Worm (Caenorhabditis elegans) whole organism, early embryonic: ENCODE measurements around the gene Y41D4B.17.
A peak's percentile ranks its signal among the peaks of the same experiment; 100 is the strongest.

Experiments
- B0310.2 ChIP-seq: sonication (generic microtip); optimal IDR thresholded peaks from 2 replicates; lab custom pipeline; 2016; ENCODE audit warnings: mild to moderate bottlenecking, missing genetic modification characterization, missing compliant biosample characterization
- F13C5.2 ChIP-seq: sonication (generic microtip); optimal IDR thresholded peaks from 2 replicates; lab custom pipeline; 2017; ENCODE audit warnings: mild to moderate bottlenecking, missing genetic modification characterization, inconsistent platforms, missing compliant biosample characterization
- aly-1 ChIP-seq: sonication (generic microtip); optimal IDR thresholded peaks from 2 replicates; lab custom pipeline; 2016; ENCODE audit warnings: missing genetic modification characterization, missing compliant biosample characterization
- ama-1 ChIP-seq: fragments of 150-350 bp; optimal IDR thresholded peaks from 2 replicates; lab custom pipeline; 2014
- ceh-13 ChIP-seq: fragments of 200-800 bp; sonication (Bioruptor generic); optimal IDR thresholded peaks from 2 replicates; lab custom pipeline; 2018; ENCODE audit warnings: mild to moderate bottlenecking, missing genetic modification characterization, missing compliant biosample characterization
- ceh-36 ChIP-seq: sonication (generic microtip); optimal IDR thresholded peaks from 2 replicates; lab custom pipeline; 2016; ENCODE audit warnings: missing genetic modification characterization, inconsistent platforms, missing compliant biosample characterization
- ets-7 ChIP-seq: sonication (generic microtip); optimal IDR thresholded peaks from 2 replicates; lab custom pipeline; 2016; ENCODE audit warnings: missing genotype, missing genetic modification characterization, missing compliant biosample characterization
- flt-1 ChIP-seq: fragments of 200-800 bp; sonication (Bioruptor generic); IDR thresholded peaks from 2 replicates; pipeline ENCODE4 v1.3.6; 2022; ENCODE audit warnings: missing genetic modification characterization, missing compliant biosample characterization
- hmbx-1 ChIP-seq: sonication (generic microtip); optimal IDR thresholded peaks from 2 replicates; lab custom pipeline; 2016; ENCODE audit warnings: mild to moderate bottlenecking, missing genetic modification characterization, missing compliant biosample characterization
- hmg-4 ChIP-seq: fragments of 200-800 bp; sonication (Bioruptor generic); optimal IDR thresholded peaks from 2 replicates; lab custom pipeline; 2018; ENCODE audit warnings: mild to moderate bottlenecking, missing genetic modification characterization, missing compliant biosample characterization
- hnd-1 ChIP-seq: sonication (generic microtip); optimal IDR thresholded peaks from 2 replicates; lab custom pipeline; 2016; ENCODE audit warnings: missing genetic modification characterization, missing compliant biosample characterization
- pes-1 ChIP-seq: fragments of 200-800 bp; sonication (Bioruptor generic); IDR thresholded peaks from 2 replicates; pipeline ENCODE4 v1.3.6; 2022; ENCODE audit warnings: missing genetic modification reagents, missing genetic modification characterization, missing compliant biosample characterization
- scrt-1 ChIP-seq: fragments of 200-800 bp; sonication (Bioruptor generic); IDR thresholded peaks from 2 replicates; pipeline ENCODE4 v1.3.6; 2022; ENCODE audit warnings: missing genetic modification characterization, missing compliant biosample characterization
- sea-1 ChIP-seq: fragments of 200-800 bp; sonication (Bioruptor generic); conservative IDR thresholded peaks from 2 replicates; pipeline ENCODE4 v1.3.6; 2022; ENCODE audit warnings: missing genetic modification characterization, missing compliant biosample characterization
- tbx-11 ChIP-seq: fragments of 200-800 bp; sonication (Bioruptor generic); IDR thresholded peaks from 2 replicates; pipeline ENCODE4 v1.3.6; 2022; ENCODE audit warnings: missing genetic modification characterization, missing compliant biosample characterization
- tbx-37 ChIP-seq: fragments of 200-800 bp; sonication (Bioruptor generic); conservative IDR thresholded peaks from 2 replicates; pipeline ENCODE4 v1.3.6; 2022; ENCODE audit warnings: missing genetic modification reagents, missing genetic modification characterization, missing compliant biosample characterization
- tra-4 ChIP-seq: sonication (generic microtip); optimal IDR thresholded peaks from 2 replicates; lab custom pipeline; 2017; ENCODE audit warnings: missing genetic modification characterization, missing compliant biosample characterization

Y41D4B.17 gene

ce11 chrIV:1553195-1553918, 6.5 kb upstream of the Y41D4B.17 start, which contains the start of gene C34H4.2:
Gene C34H4.2 (plus strand): TSS chrIV:1553752.
- TF ChIP-seq flt-1 (no peak), ceh-13 (no peak), tbx-37 (GFP tag; lab: Robert Waterston, UW) (no peak), ama-1 (no peak), hmg-4 (GFP tag; lab: Kevin White, UChicago) (no peak), ets-7 (tag; lab: Kevin White, UChicago) (no peak), F13C5.2 (no peak), hnd-1 (no peak), scrt-1 (no peak), B0310.2 (no peak), aly-1 (tag; lab: Kevin White, UChicago) (no peak), pes-1 (no peak), tbx-11 (GFP tag; lab: Robert Waterston, UW) (no peak), sea-1 (no peak), ceh-36 (tag; lab: Kevin White, UChicago) (no peak), hmbx-1 (tag; lab: Kevin White, UChicago) (no peak), tra-4 (tag; lab: Kevin White, UChicago) (no peak)

- TF ChIP-seq flt-1: no peak
- TF ChIP-seq hmg-4 (GFP tag; lab: Kevin White, UChicago): no peak
- TF ChIP-seq sea-1: no peak
These were observed 4.7 kb upstream of the Y41D4B.17 start, which contains the start of gene C34H4.1 for ce11 chrIV:1555021-1555720. Gene C34H4.1 (plus strand): TSS chrIV:1555579.

ce11 chrIV:1561884-1562283, 2.0 kb downstream of the Y41D4B.17 start, which contains the start of gene hpo-6:
Gene hpo-6 (plus strand): TSS chrIV:1562184.
- TF ChIP-seq aly-1 (tag; lab: Kevin White, UChicago) (no peak), sea-1 (no peak), B0310.2 (no peak), ceh-13 (no peak), F13C5.2 (no peak)

ce11 chrIV:1563476-1564131, 3.7 kb downstream of the Y41D4B.17 start, which contains the start of gene Y41D4B.15:
Gene Y41D4B.15 (plus strand): TSS chrIV:1564081.
- TF ChIP-seq pes-1 (no peak), tbx-37 (GFP tag; lab: Robert Waterston, UW) (no peak), scrt-1 (no peak), tra-4 (tag; lab: Kevin White, UChicago) (no peak), ceh-36 (tag; lab: Kevin White, UChicago) (no peak), F13C5.2 (no peak), sea-1 (no peak)

- TF ChIP-seq flt-1: no peak
- TF ChIP-seq aly-1 (tag; lab: Kevin White, UChicago): no peak
- TF ChIP-seq hmbx-1 (tag; lab: Kevin White, UChicago): no peak
- no peak for TF ChIP-seq sea-1
- no peak for TF ChIP-seq scrt-1
- no peak for TF ChIP-seq B0310.2
- TF ChIP-seq tbx-11 (GFP tag; lab: Robert Waterston, UW): no peak
- no peak for TF ChIP-seq ama-1
- no peak for TF ChIP-seq pes-1
- no peak for TF ChIP-seq tra-4 (tag; lab: Kevin White, UChicago)
- TF ChIP-seq ceh-36 (tag; lab: Kevin White, UChicago): no peak
- TF ChIP-seq tbx-37 (GFP tag; lab: Robert Waterston, UW): no peak
- TF ChIP-seq hmg-4 (GFP tag; lab: Kevin White, UChicago): no peak
- TF ChIP-seq ceh-13: no peak
- TF ChIP-seq ets-7 (tag; lab: Kevin White, UChicago): no peak
- no peak for TF ChIP-seq F13C5.2
- no peak for TF ChIP-seq hnd-1
These were observed 5.8 kb downstream of the Y41D4B.17 start for ce11 chrIV:1565725-1566124.

ce11 chrIV:1567577-1567976, 7.7 kb downstream of the Y41D4B.17 start:
- TF ChIP-seq tbx-37 (GFP tag; lab: Robert Waterston, UW) (no peak), sea-1 (no peak), tra-4 (tag; lab: Kevin White, UChicago) (no peak), pes-1 (no peak), F13C5.2 (no peak), tbx-11 (GFP tag; lab: Robert Waterston, UW) (no peak), hnd-1 (no peak), hmbx-1 (tag; lab: Kevin White, UChicago) (no peak), aly-1 (tag; lab: Kevin White, UChicago) (no peak), flt-1 (no peak), ets-7 (tag; lab: Kevin White, UChicago) (no peak)

ce11 chrIV:1576731-1577130, 16.8 kb downstream of the Y41D4B.17 start, which contains the start of gene Y41D4B.14:
Gene Y41D4B.14 (plus strand): TSS chrIV:1577031.
- no peak for TF ChIP-seq B0310.2

- peak; percentile 8 for TF ChIP-seq aly-1 (tag; lab: Kevin White, UChicago)
- TF ChIP-seq pes-1: peak; percentile 84
- peak; percentile 73; the same call in 1 of the 2 replicates for TF ChIP-seq tbx-11 (GFP tag; lab: Robert Waterston, UW)
- peak; percentile 68 for TF ChIP-seq B0310.2
- no peak for TF ChIP-seq ama-1
- TF ChIP-seq scrt-1: peak; percentile 81
- peak; percentile 67 for TF ChIP-seq ets-7 (tag; lab: Kevin White, UChicago)
- TF ChIP-seq F13C5.2: peak; percentile 97
- TF ChIP-seq hmg-4 (GFP tag; lab: Kevin White, UChicago): peak; percentile 82
- TF ChIP-seq ceh-36 (tag; lab: Kevin White, UChicago): peak; percentile 85
- peak; percentile 58; the same call in 1 of the 2 replicates for TF ChIP-seq tbx-37 (GFP tag; lab: Robert Waterston, UW)
- peak; percentile 38 for TF ChIP-seq hmbx-1 (tag; lab: Kevin White, UChicago)
- peak; percentile 1 for TF ChIP-seq tra-4 (tag; lab: Kevin White, UChicago)
- peak; percentile 58 for TF ChIP-seq ceh-13
- TF ChIP-seq flt-1: peak; percentile 62
- TF ChIP-seq hnd-1: peak; percentile 47
- peak; percentile 84 for TF ChIP-seq sea-1
These were observed 35.9 kb downstream of the Y41D4B.17 start, which contains the start of gene npp-8 for ce11 chrIV:1595802-1596201. Gene npp-8 (minus strand): TSS chrIV:1595824.
